Worm (Caenorhabditis elegans) whole organism, young adult: ENCODE results near the gene F54E7.9.

Experiments used
- B0336.3 ChIP-seq: fragments of 200-800 bp; sonication (Bioruptor generic); IDR thresholded peaks from 2 replicates; pipeline ENCODE4 v1.3.6; 2022; ENCODE audit warnings: missing genetic modification characterization, missing compliant biosample characterization
- F33H1.4 ChIP-seq: fragments of 200-800 bp; sonication (Bioruptor generic); IDR thresholded peaks from 2 replicates; pipeline ENCODE4 v1.3.6; 2022; ENCODE audit warnings: missing genetic modification reagents, missing genetic modification characterization, missing compliant biosample characterization
- F37B4.10 ChIP-seq: fragments of 200-800 bp; sonication (Bioruptor generic); IDR thresholded peaks from 2 replicates; pipeline ENCODE4 v1.3.6; 2022; ENCODE audit warnings: missing genetic modification characterization, missing compliant biosample characterization
- F39B2.1 ChIP-seq: fragments of 200-800 bp; sonication (Bioruptor generic); IDR thresholded peaks from 2 replicates; pipeline ENCODE4 v1.3.6; 2022; ENCODE audit warnings: missing genetic modification reagents, missing genetic modification characterization, missing compliant biosample characterization
- F57C9.4 ChIP-seq: sonication (generic microtip); optimal IDR thresholded peaks from 2 replicates; lab custom pipeline; 2017; ENCODE audit warnings: mild to moderate bottlenecking, missing genetic modification characterization, missing compliant biosample characterization
- T07F8.4 ChIP-seq: sonication (generic microtip); optimal IDR thresholded peaks from 2 replicates; lab custom pipeline; 2016; ENCODE audit warnings: mild to moderate bottlenecking, missing genetic modification characterization, moderate library complexity, missing compliant biosample characterization
- T26A5.8 ChIP-seq: sonication (generic microtip); optimal IDR thresholded peaks from 2 replicates; lab custom pipeline; 2016; ENCODE audit warnings: missing genetic modification characterization, missing compliant biosample characterization
- Y53G8AR.9 ChIP-seq: fragments of 200-800 bp; sonication (Bioruptor generic); conservative IDR thresholded peaks from 2 replicates; pipeline ENCODE4 v1.3.6; 2022; ENCODE audit warnings: missing genetic modification reagents, missing genetic modification characterization, missing compliant biosample characterization
- ama-1 ChIP-seq, 3 experiments: fragments of 150-350 bp in 1 of 3; sonication (generic microtip) in 2 of 3; optimal IDR thresholded peaks; 2 replicates each; lab custom pipeline; 2014 to 2018; ENCODE audit warnings: missing biosample characterization in 2 of 3, missing genetic modification characterization in 2 of 3, missing genetic modification reagents in 2 of 3
- attf-5 ChIP-seq: fragments of 200-800 bp; sonication (Bioruptor generic); optimal IDR thresholded peaks from 2 replicates; lab custom pipeline; 2018; ENCODE audit warnings: mild to moderate bottlenecking, missing genetic modification characterization, missing compliant biosample characterization
- cebp-1 ChIP-seq, 2 experiments: fragments of 200-800 bp in 1 of 2; sonication (Bioruptor generic) in 1 of 2; sonication (generic microtip) in 1 of 2; IDR thresholded peaks in 1 of 2; optimal IDR thresholded peaks in 1 of 2; 2 replicates each; pipeline versions ENCODE4 v1.3.6 to Lab custom; 2017 to 2022; ENCODE audit warnings: missing compliant biosample characterization in 2 of 2, missing genetic modification characterization in 2 of 2, mild to moderate bottlenecking in 1 of 2, missing genetic modification reagents in 1 of 2, moderate library complexity in 1 of 2
- chd-7 ChIP-seq: sonication (generic microtip); optimal IDR thresholded peaks from 2 replicates; lab custom pipeline; 2016; ENCODE audit warnings: mild to moderate bottlenecking, missing genetic modification characterization, moderate library complexity, missing compliant biosample characterization
- die-1 ChIP-seq: sonication (generic microtip); optimal IDR thresholded peaks from 2 replicates; lab custom pipeline; 2016; ENCODE audit warnings: missing genotype, mild to moderate bottlenecking, missing genetic modification characterization, missing compliant biosample characterization
- dox-1 ChIP-seq: fragments of 200-800 bp; sonication (Bioruptor generic); IDR thresholded peaks from 2 replicates; pipeline ENCODE4 v1.3.6; 2022; ENCODE audit warnings: missing genetic modification reagents, missing genetic modification characterization, missing compliant biosample characterization
- dpl-1 ChIP-seq: fragments of 150-350 bp; optimal IDR thresholded peaks from 2 replicates; lab custom pipeline; 2014; ENCODE audit warnings: missing biosample characterization, missing genetic modification reagents, missing genetic modification characterization
- fkh-3 ChIP-seq: sonication (generic microtip); optimal IDR thresholded peaks from 2 replicates; lab custom pipeline; 2016; ENCODE audit warnings: mild to moderate bottlenecking, missing genetic modification characterization, missing compliant biosample characterization
- hlh-12 ChIP-seq: sonication (generic microtip); optimal IDR thresholded peaks from 2 replicates; lab custom pipeline; 2016; ENCODE audit warnings: missing genetic modification characterization, missing compliant biosample characterization
- hlh-26 ChIP-seq: fragments of 200-800 bp; sonication (Bioruptor generic); conservative IDR thresholded peaks from 2 replicates; pipeline ENCODE4 v1.3.6; 2022; ENCODE audit warnings: missing genetic modification reagents, missing genetic modification characterization, missing compliant biosample characterization
- hrde-1 ChIP-seq: sonication (generic microtip); optimal IDR thresholded peaks from 2 replicates; lab custom pipeline; 2016; ENCODE audit warnings: missing genetic modification characterization, mild to moderate bottlenecking, missing compliant biosample characterization, moderate library complexity, missing genotype, missing genetic modification reagents, borderline replicate concordance
- hsf-1 ChIP-seq: fragments of 200-800 bp; sonication (Bioruptor generic); IDR thresholded peaks from 2 replicates; pipeline ENCODE4 v1.3.6; 2022; ENCODE audit warnings: missing genetic modification reagents, missing genetic modification characterization, missing compliant biosample characterization
- let-607 ChIP-seq, 2 experiments: fragments of 200-800 bp in 1 of 2; sonication (Bioruptor generic) in 1 of 2; sonication (generic microtip) in 1 of 2; optimal IDR thresholded peaks; 2 replicates each; lab custom pipeline; 2016 to 2018; ENCODE audit warnings: mild to moderate bottlenecking in 2 of 2, missing compliant biosample characterization in 2 of 2, missing genetic modification characterization in 2 of 2, moderate library complexity in 2 of 2, missing genotype in 1 of 2
- lin-40 ChIP-seq: sonication (generic microtip); optimal IDR thresholded peaks from 2 replicates; lab custom pipeline; 2016; ENCODE audit warnings: missing genetic modification characterization, mild to moderate bottlenecking, missing compliant biosample characterization, missing genotype, missing genetic modification reagents
- lsy-27 ChIP-seq: sonication (generic microtip); optimal IDR thresholded peaks from 2 replicates; lab custom pipeline; 2017; ENCODE audit warnings: missing genetic modification characterization, mild to moderate bottlenecking, missing compliant biosample characterization, antibody characterized with exemption, missing genotype, borderline replicate concordance; ENCODE audit not compliant: insufficient read depth
- madf-6 ChIP-seq: fragments of 200-800 bp; sonication (Bioruptor generic); IDR thresholded peaks from 2 replicates; pipeline ENCODE4 v1.3.6; 2022; ENCODE audit warnings: missing genetic modification reagents, missing genetic modification characterization, missing compliant biosample characterization
- mes-4 ChIP-seq: sonication (generic microtip); optimal IDR thresholded peaks from 2 replicates; lab custom pipeline; 2016; ENCODE audit warnings: missing genotype, missing genetic modification characterization, missing compliant biosample characterization
- nhr-27 ChIP-seq: fragments of 200-800 bp; sonication (Bioruptor generic); optimal IDR thresholded peaks from 2 replicates; lab custom pipeline; 2018; ENCODE audit warnings: mild to moderate bottlenecking, missing genetic modification characterization, moderate library complexity, missing compliant biosample characterization
- nhr-80 ChIP-seq: sonication (generic microtip); optimal IDR thresholded peaks from 2 replicates; lab custom pipeline; 2016; ENCODE audit warnings: missing genetic modification characterization, missing compliant biosample characterization
- snpc-1.3 ChIP-seq: sonication (generic microtip); optimal IDR thresholded peaks from 2 replicates; lab custom pipeline; 2017; ENCODE audit warnings: missing genetic modification characterization, mild to moderate bottlenecking, missing compliant biosample characterization, antibody characterized with exemption, moderate library complexity, missing genotype, missing genetic modification reagents; ENCODE audit not compliant: insufficient read depth
- snpc-3.4 ChIP-seq: sonication (generic microtip); optimal IDR thresholded peaks from 2 replicates; lab custom pipeline; 2017; ENCODE audit warnings: missing genetic modification characterization, mild to moderate bottlenecking, missing compliant biosample characterization, antibody characterized with exemption, moderate library complexity, missing genotype, missing genetic modification reagents
- snpc-4 ChIP-seq, 5 experiments: fragments of 150-350 bp in 1 of 5; sonication (generic microtip) in 4 of 5; optimal IDR thresholded peaks; 2 replicates each; lab custom pipeline; 2014 to 2018; ENCODE audit warnings: missing genetic modification characterization in 5 of 5, missing biosample characterization in 3 of 5, antibody characterized with exemption in 2 of 5, mild to moderate bottlenecking in 2 of 5, missing compliant biosample characterization in 2 of 5, missing genotype in 2 of 5, moderate library complexity in 2 of 5, missing genetic modification reagents in 1 of 5
- somi-1 ChIP-seq: fragments of 200-800 bp; sonication (Bioruptor generic); optimal IDR thresholded peaks from 2 replicates; lab custom pipeline; 2018; ENCODE audit warnings: mild to moderate bottlenecking, missing genetic modification characterization, missing compliant biosample characterization
- sptf-2 ChIP-seq: fragments of 200-800 bp; sonication (Bioruptor generic); optimal IDR thresholded peaks from 2 replicates; lab custom pipeline; 2018; ENCODE audit warnings: mild to moderate bottlenecking, missing genetic modification characterization, missing compliant biosample characterization
- tbp1 ChIP-seq: fragments of 200-800 bp; sonication (Bioruptor generic); optimal IDR thresholded peaks from 2 replicates; lab custom pipeline; 2018; ENCODE audit warnings: mild to moderate bottlenecking, missing genetic modification characterization, missing compliant biosample characterization
- tbx-9 ChIP-seq: sonication (generic microtip); optimal IDR thresholded peaks from 2 replicates; lab custom pipeline; 2016; ENCODE audit warnings: borderline replicate concordance, missing genetic modification characterization, inconsistent platforms, missing compliant biosample characterization
- tlf-1 ChIP-seq: fragments of 200-800 bp; sonication (Bioruptor generic); optimal IDR thresholded peaks from 2 replicates; lab custom pipeline; 2018; ENCODE audit warnings: mild to moderate bottlenecking, missing genetic modification characterization, missing compliant biosample characterization
- unc-130 ChIP-seq: sonication (generic microtip); optimal IDR thresholded peaks from 2 replicates; lab custom pipeline; 2016; ENCODE audit warnings: missing genetic modification reagents, missing genetic modification characterization, missing compliant biosample characterization
- zfh-2 ChIP-seq: fragments of 200-800 bp; sonication (Bioruptor generic); conservative IDR thresholded peaks from 2 replicates; pipeline ENCODE4 v1.3.6; 2022; ENCODE audit warnings: missing genetic modification reagents, missing genetic modification characterization, missing compliant biosample characterization
- ztf-25 ChIP-seq: fragments of 200-800 bp; sonication (Bioruptor generic); IDR thresholded peaks from 2 replicates; pipeline ENCODE4 v1.3.6; 2022; ENCODE audit warnings: missing genetic modification reagents, missing genetic modification characterization, missing compliant biosample characterization
- ztf-26 ChIP-seq: sonication (generic microtip); optimal IDR thresholded peaks from 2 replicates; lab custom pipeline; 2017; ENCODE audit warnings: missing genetic modification characterization, missing compliant biosample characterization
- ztf-28 ChIP-seq: fragments of 200-800 bp; sonication (Bioruptor generic); IDR thresholded peaks from 2 replicates; pipeline ENCODE4 v1.3.6; 2022; ENCODE audit warnings: missing genetic modification reagents, missing genetic modification characterization, missing compliant biosample characterization

The F54E7.9 gene

DNA sequence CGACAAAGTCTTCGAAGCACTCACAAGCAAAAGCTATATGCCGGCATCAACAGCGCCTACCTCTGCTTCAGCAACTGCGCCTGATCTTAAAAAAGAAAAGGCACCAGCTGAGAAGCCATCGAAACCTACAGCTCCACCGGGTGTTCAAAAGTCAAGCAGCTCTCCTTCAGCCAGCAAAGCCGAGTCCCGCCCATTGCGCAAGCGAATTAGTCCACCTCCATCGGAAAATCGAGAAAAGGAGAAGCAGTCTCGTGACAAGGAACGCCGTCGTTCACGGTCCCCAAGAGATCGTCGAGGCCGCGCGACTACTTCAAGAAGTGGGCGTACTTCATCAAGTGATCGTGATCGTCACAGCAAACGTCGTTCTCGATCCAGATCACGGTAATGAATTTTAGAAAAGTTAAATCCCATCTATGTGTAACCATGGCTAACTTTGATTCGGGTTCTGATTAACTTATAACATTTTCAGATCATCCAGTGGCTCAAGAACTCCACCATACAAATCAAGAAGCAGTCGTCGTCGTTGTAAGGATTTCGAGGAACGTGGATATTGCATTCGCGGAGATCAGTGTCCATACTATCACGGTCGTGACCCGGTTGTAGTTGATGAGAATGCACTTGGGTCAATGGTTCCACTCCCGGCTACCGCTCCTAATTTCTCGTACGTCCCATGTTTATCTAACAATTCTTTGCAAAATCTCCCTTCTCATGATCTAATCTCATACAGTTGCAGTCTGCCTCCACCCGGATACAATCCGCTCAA lies 34.4 kb upstream of the F54E7.9 start:
- TF ChIP-seq lsy-27 (tag; lab: Kevin White, UChicago) (no peak), B0336.3 (GFP tag; lab: Robert Waterston, UW) (0 out of 2 replicates have a peak, but pooled peaks have one; percentile 25), zfh-2 (GFP tag; lab: Robert Waterston, UW) (peak; percentile 58; the same call in 1 of the 2 replicates)

DNA sequence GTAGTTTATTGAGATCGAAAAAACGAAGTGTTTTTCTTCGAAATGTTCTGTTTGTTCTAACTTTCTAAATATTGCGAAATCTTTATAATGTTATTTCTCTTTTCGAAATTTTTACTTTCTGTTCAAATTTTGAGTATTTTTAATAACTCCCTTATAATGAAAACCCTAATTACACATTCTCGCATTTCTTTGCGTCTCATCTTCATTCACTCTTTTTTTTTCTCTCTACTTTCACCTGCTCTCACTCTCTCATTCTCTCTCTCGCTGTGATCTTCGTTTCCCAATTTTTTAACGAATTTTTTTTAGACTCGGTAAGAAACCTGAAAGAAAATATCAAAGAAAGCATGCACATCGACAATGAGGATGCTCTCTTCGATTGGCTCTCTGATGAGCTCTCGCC lies 33.6 kb upstream of the F54E7.9 start, which contains the start of gene rbm-26:
Gene rbm-26 (plus strand): TSS at position 301 of the 400 bp plus-strand sequence.
- no peak for TF ChIP-seq cebp-1 (GFP tag; IDR thresholded peaks at IDR 0.05; lab: Robert Waterston, UW)
- TF ChIP-seq cebp-1 (tag; optimal IDR thresholded peaks at IDR 0.05; lab: Kevin White, UChicago): peak; percentile 82
- TF ChIP-seq hrde-1 (tag; lab: Kevin White, UChicago): no peak

DNA sequence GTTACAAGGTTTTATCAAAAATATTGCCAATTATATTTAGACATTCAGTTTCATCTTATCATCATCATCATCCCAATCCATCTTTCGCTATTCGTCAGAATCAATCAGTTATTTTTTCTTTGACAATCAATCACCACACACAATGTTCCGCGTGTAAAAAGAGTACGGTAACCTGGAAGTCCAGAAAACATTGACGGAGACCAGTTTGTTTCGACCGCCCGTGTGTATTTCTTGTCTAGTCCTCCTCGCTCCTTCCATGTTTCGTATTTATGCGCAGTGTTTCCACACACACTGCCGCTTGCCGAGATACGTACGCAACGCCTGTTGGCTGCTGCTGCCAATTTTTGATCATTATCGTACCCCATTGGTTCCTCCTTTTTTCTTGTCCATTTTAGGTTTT lies 33.0 kb upstream of the F54E7.9 start:
- TF ChIP-seq lin-40 (peak; percentile 10), F33H1.4 (GFP tag; lab: Robert Waterston, UW) (no peak), snpc-1.3 (tag; lab: Kevin White, UChicago) (no peak), T26A5.8 (tag; lab: Kevin White, UChicago) (no peak), dpl-1 (GFP tag; lab: Kevin White, UChicago) (no peak), madf-6 (GFP tag; lab: Robert Waterston, UW) (peak; percentile 25; the same call in 1 of the 2 replicates), snpc-3.4 (no peak), dox-1 (GFP tag; lab: Robert Waterston, UW) (0 out of 2 replicates have a peak, but pooled peaks have one; percentile 20), let-607 (tag; optimal IDR thresholded peaks at IDR 0.05; lab: Kevin White, UChicago) (peak in 1 of 2 experiments; percentile 40), tlf-1 (no peak), nhr-27 (tag; lab: Kevin White, UChicago) (no peak), ztf-25 (GFP tag; lab: Robert Waterston, UW) (no peak), F39B2.1 (no peak), nhr-80 (tag; lab: Kevin White, UChicago) (peak; percentile 83), snpc-4 (GFP tag; optimal IDR thresholded peaks at IDR 0.05; lab: Kevin White, UChicago) (no peak), snpc-4 (tag; optimal IDR thresholded peaks at IDR 0.05; lab: Kevin White, UChicago) (peak in 1 of 4 experiments; percentile 44), hsf-1 (GFP tag; lab: Robert Waterston, UW) (no peak), ztf-26 (tag; lab: Kevin White, UChicago) (peak; percentile 29), fkh-3 (tag; lab: Kevin White, UChicago) (no peak), die-1 (tag; lab: Kevin White, UChicago) (no peak), chd-7 (tag; lab: Kevin White, UChicago) (no peak), Y53G8AR.9 (no peak), unc-130 (GFP tag; lab: Kevin White, UChicago) (no peak), F57C9.4 (tag; lab: Kevin White, UChicago) (no peak), mes-4 (tag; lab: Kevin White, UChicago) (no peak), somi-1 (no peak), ama-1 (optimal IDR thresholded peaks at IDR 0.05; lab: Kevin White, UChicago) (no peak), ama-1 (GFP tag; optimal IDR thresholded peaks at IDR 0.05; lab: Kevin White, UChicago) (peak in 1 of 2 experiments; percentile 22), ztf-28 (GFP tag; lab: Robert Waterston, UW) (no peak), tbx-9 (no peak), T07F8.4 (tag; lab: Kevin White, UChicago) (no peak), B0336.3 (GFP tag; lab: Robert Waterston, UW) (peak; percentile 48; the same call in 1 of the 2 replicates), tbp1 (GFP tag; lab: Kevin White, UChicago) (peak; percentile 6), hlh-26 (GFP tag; lab: Robert Waterston, UW) (no peak), hrde-1 (tag; lab: Kevin White, UChicago) (no peak), F37B4.10 (GFP tag; lab: Robert Waterston, UW) (no peak), hlh-12 (no peak), attf-5 (GFP tag; lab: Kevin White, UChicago) (peak; percentile 12), sptf-2 (GFP tag; lab: Kevin White, UChicago) (no peak)
